Fruit fly (Drosophila melanogaster): ENCODE data around the gene CG33116.

The CG33116 gene

dm6 chr2L:19575626-19576298 is 42.5 kb downstream of the CG33116 start (continued):
- peak; percentile 74 for TF ChIP-seq CG7987 (GFP tag; optimal IDR thresholded peaks at IDR 0.05)
- TF ChIP-seq Neu2 (GFP tag; optimal IDR thresholded peaks at IDR 0.05; ENCODE audit: borderline replicate concordance) = peak; percentile 91
- TF ChIP-seq Jarid2 (GFP tag; optimal IDR thresholded peaks at IDR 0.05) = peak; percentile 81
- peak; percentile 89 for TF ChIP-seq B-H1 (GFP tag; IDR thresholded peaks at IDR 0.05)
- TF ChIP-seq zfh1 (GFP tag; IDR thresholded peaks at IDR 0.05) = peak; percentile 91
- no peak for TF ChIP-seq br (optimal IDR thresholded peaks at IDR 0.05)
- TF ChIP-seq CG34224 (GFP tag; IDR thresholded peaks at IDR 0.05; ENCODE audit: partially characterized antibody) = no peak; the same call in 1 of the 3 replicates
- TF ChIP-seq Sin3A (optimal IDR thresholded peaks at IDR 0.05) = no peak
- peak; percentile 74 for TF ChIP-seq CG7928 (GFP tag; optimal IDR thresholded peaks at IDR 0.05)
- peak in 1 of 2 experiments; percentile 97 for TF ChIP-seq Eip74EF (GFP tag; optimal IDR thresholded peaks at IDR 0.05)
- peak; percentile 94 for TF ChIP-seq CG14710 (tag; optimal IDR thresholded peaks at IDR 0.05)
- TF ChIP-seq maf-S (GFP tag; optimal IDR thresholded peaks at IDR 0.05) = peak; percentile 97
- peak; percentile 93 for TF ChIP-seq Max (GFP tag; optimal IDR thresholded peaks at IDR 0.05)
- peak; percentile 76 for TF ChIP-seq TFAM (GFP tag; optimal IDR thresholded peaks at IDR 0.05)
- TF ChIP-seq CG4707 (GFP tag; optimal IDR thresholded peaks at IDR 0.05) = peak; percentile 99
- peak; percentile 97 for TF ChIP-seq az2 (GFP tag; optimal IDR thresholded peaks at IDR 0.05)
- TF ChIP-seq Fer1 (GFP tag; optimal IDR thresholded peaks at IDR 0.05) = peak; percentile 94
- peak; percentile 76 for TF ChIP-seq dimm (GFP tag; IDR thresholded peaks at IDR 0.05)
- TF ChIP-seq sqz (GFP tag; optimal IDR thresholded peaks at IDR 0.05) = peak; percentile 86
- peak; percentile 74 for TF ChIP-seq nom (GFP tag; optimal IDR thresholded peaks at IDR 0.05)
- peak; percentile 27; the same call in 1 of the 2 replicates for TF ChIP-seq sens-2 (GFP tag; IDR thresholded peaks at IDR 0.05)
- TF ChIP-seq Hsf (GFP tag; optimal IDR thresholded peaks at IDR 0.05) = peak; percentile 98
- peak; percentile 87 for TF ChIP-seq CG10274 (GFP tag; optimal IDR thresholded peaks at IDR 0.05)
- TF ChIP-seq pros (GFP tag; optimal IDR thresholded peaks at IDR 0.05) = peak; percentile 93
- peak; percentile 92 for TF ChIP-seq run (tag; optimal IDR thresholded peaks at IDR 0.05)
- TF ChIP-seq CG12071 (GFP tag; optimal IDR thresholded peaks at IDR 0.05) = peak; percentile 92
- peak; percentile 92 for TF ChIP-seq Asciz (GFP tag; optimal IDR thresholded peaks at IDR 0.05)
- peak; percentile 97 for TF ChIP-seq CG12942 (GFP tag; optimal IDR thresholded peaks at IDR 0.05)
- peak; percentile 93 for TF ChIP-seq Six4 (GFP tag; optimal IDR thresholded peaks at IDR 0.05)
- peak; percentile 94 for TF ChIP-seq caup (GFP tag; optimal IDR thresholded peaks at IDR 0.05; ENCODE audit: severe bottlenecking)
- TF ChIP-seq Aef1 (GFP tag; IDR thresholded peaks at IDR 0.05) = peak; percentile 85
- peak; percentile 96 for TF ChIP-seq Mad (GFP tag; optimal IDR thresholded peaks at IDR 0.05)
- peak; percentile 94 for TF ChIP-seq NC2α (GFP tag; optimal IDR thresholded peaks at IDR 0.05)
- TF ChIP-seq Myb (GFP tag; optimal IDR thresholded peaks at IDR 0.05) = peak; percentile 87
- TF ChIP-seq chm (GFP tag; IDR thresholded peaks at IDR 0.05) = peak; percentile 75
- TF ChIP-seq H15 (GFP tag; IDR thresholded peaks at IDR 0.05) = peak; percentile 90
- peak; percentile 94 for TF ChIP-seq CG4820 (GFP tag; optimal IDR thresholded peaks at IDR 0.05)
- TF ChIP-seq CG2889 (GFP tag; IDR thresholded peaks at IDR 0.05) = peak; percentile 92
- peak; percentile 90 for TF ChIP-seq gsb (GFP tag; IDR thresholded peaks at IDR 0.05)
- TF ChIP-seq D19A (tag; optimal IDR thresholded peaks at IDR 0.05) = peak; percentile 92
- TF ChIP-seq Dref (GFP tag; IDR thresholded peaks at IDR 0.05) = peak; percentile 38; the same call in 1 of the 2 replicates
- TF ChIP-seq Dfd (GFP tag; optimal IDR thresholded peaks at IDR 0.05) = no peak
- peak; percentile 78 for TF ChIP-seq grn (GFP tag; optimal IDR thresholded peaks at IDR 0.05)
- peak; percentile 96 for TF ChIP-seq Chrac-16 (GFP tag; optimal IDR thresholded peaks at IDR 0.05)
- no peak for TF ChIP-seq CG7271 (tag; optimal IDR thresholded peaks at IDR 0.05)
- TF ChIP-seq oc (tag; optimal IDR thresholded peaks at IDR 0.05) = peak; percentile 87
- TF ChIP-seq dpn (GFP tag; optimal IDR thresholded peaks at IDR 0.05) = peak; percentile 97 to 98
- TF ChIP-seq crol (GFP tag; IDR thresholded peaks at IDR 0.05) = peak; percentile 67
- TF ChIP-seq CG18619 (GFP tag; optimal IDR thresholded peaks at IDR 0.05) = peak; percentile 98
- TF ChIP-seq fru (optimal IDR thresholded peaks at IDR 0.05) = no peak
